Fruit fly (Drosophila melanogaster) whole organism, embryonic: ENCODE data around the gene CG13917.

ENCODE experiments used
- Antp ChIP-seq: fragments of 200-800 bp; sonication (Bioruptor generic); optimal IDR thresholded peaks from 3 replicates; lab custom pipeline; 2016; ENCODE audit warnings: missing biosample characterization, missing genetic modification characterization
- CG10366 ChIP-seq: fragments of 200-800 bp; sonication (Bioruptor generic); IDR thresholded peaks from 2 replicates; pipeline ENCODE4 v1.3.6; 2022; ENCODE audit warnings: missing biosample characterization, missing genetic modification characterization
- CG10462 ChIP-seq: fragments of 200-800 bp; sonication (Bioruptor generic); optimal IDR thresholded peaks from 2 replicates; lab custom pipeline; 2016; ENCODE audit warnings: missing biosample characterization, missing genetic modification characterization
- CG10654 ChIP-seq: fragments of 200-800 bp; sonication (Bioruptor generic); optimal IDR thresholded peaks from 2 replicates; lab custom pipeline; 2016; ENCODE audit warnings: missing biosample characterization, missing genetic modification characterization
- CG11456 ChIP-seq: fragments of 200-800 bp; sonication (Bioruptor generic); IDR thresholded peaks from 3 replicates; pipeline ENCODE4 v1.3.6; 2022; ENCODE audit warnings: missing biosample characterization, missing genetic modification characterization
- CG11723 ChIP-seq: fragments of 200-800 bp; sonication (Bioruptor generic); optimal IDR thresholded peaks from 2 replicates; lab custom pipeline; 2017; ENCODE audit warnings: missing biosample characterization, mild to moderate bottlenecking, missing genetic modification characterization
- CG12391 ChIP-seq: fragments of 200-800 bp; sonication (Bioruptor generic); optimal IDR thresholded peaks from 3 replicates; lab custom pipeline; 2018; ENCODE audit warnings: missing biosample characterization, mild to moderate bottlenecking, missing genetic modification characterization, moderate library complexity
- CG13287 ChIP-seq: fragments of 200-800 bp; sonication (Bioruptor generic); IDR thresholded peaks from 2 replicates; pipeline ENCODE4 v1.3.6; 2022; ENCODE audit warnings: missing biosample characterization, missing genetic modification characterization; ENCODE audit not compliant: partially characterized antibody
- CG13424 ChIP-seq: fragments of 200-800 bp; sonication (Bioruptor generic); optimal IDR thresholded peaks from 2 replicates; lab custom pipeline; 2019; ENCODE audit warnings: missing biosample characterization, mild to moderate bottlenecking, missing genetic modification characterization, moderate library complexity
- CG13894 ChIP-seq: fragments of 200-800 bp; sonication (Bioruptor generic); optimal IDR thresholded peaks from 3 replicates; lab custom pipeline; 2018; ENCODE audit warnings: missing biosample characterization, mild to moderate bottlenecking, missing genetic modification characterization, moderate library complexity
- CG15073 ChIP-seq: fragments of 200-800 bp; sonication (Bioruptor generic); optimal IDR thresholded peaks from 2 replicates; lab custom pipeline; 2016; ENCODE audit warnings: missing biosample characterization, missing genetic modification characterization
- CG17385 ChIP-seq: fragments of 200-800 bp; sonication (Bioruptor generic); optimal IDR thresholded peaks from 3 replicates; lab custom pipeline; 2018; ENCODE audit warnings: missing biosample characterization, mild to moderate bottlenecking, missing genetic modification characterization
- CG1832 ChIP-seq: fragments of 200-800 bp; sonication (Bioruptor generic); optimal IDR thresholded peaks from 2 replicates; lab custom pipeline; 2017; ENCODE audit warnings: missing biosample characterization, mild to moderate bottlenecking, missing genetic modification characterization, inconsistent platforms
- CG2120 ChIP-seq: fragments of 200-800 bp; sonication (Bioruptor generic); optimal IDR thresholded peaks from 3 replicates; lab custom pipeline; 2016; ENCODE audit warnings: missing biosample characterization, missing genetic modification characterization
- CG2889 ChIP-seq: fragments of 200-800 bp; sonication (Bioruptor generic); IDR thresholded peaks from 3 replicates; pipeline ENCODE4 v1.3.6; 2022; ENCODE audit warnings: missing biosample characterization, missing genetic modification characterization
- CG31441 ChIP-seq: fragments of 200-800 bp; sonication (Bioruptor generic); IDR thresholded peaks from 2 replicates; pipeline ENCODE4 v1.3.6; 2022; ENCODE audit warnings: missing biosample characterization, missing genetic modification characterization
- CG33213 ChIP-seq: fragments of 200-800 bp; sonication (Bioruptor generic); optimal IDR thresholded peaks from 3 replicates; lab custom pipeline; 2016; ENCODE audit warnings: missing biosample characterization, missing genetic modification characterization
- CG4404 ChIP-seq: fragments of 200-800 bp; sonication (Bioruptor generic); IDR thresholded peaks from 2 replicates; pipeline ENCODE4 v1.3.6; 2022; ENCODE audit warnings: missing biosample characterization, missing genetic modification characterization
- CG6175 ChIP-seq: fragments of 200-800 bp; sonication (Bioruptor generic); IDR thresholded peaks from 3 replicates; pipeline ENCODE4 v1.3.6; 2022; ENCODE audit warnings: missing biosample characterization, missing genetic modification characterization
- CG6854 ChIP-seq: fragments of 200-800 bp; sonication (Bioruptor generic); optimal IDR thresholded peaks from 3 replicates; lab custom pipeline; 2017; ENCODE audit warnings: missing biosample characterization, mild to moderate bottlenecking, missing genetic modification characterization
- CG8388 ChIP-seq: fragments of 200-800 bp; sonication (Bioruptor generic); optimal IDR thresholded peaks from 2 replicates; lab custom pipeline; 2019; ENCODE audit warnings: missing biosample characterization, mild to moderate bottlenecking, missing genetic modification characterization, moderate library complexity
- CG9817 ChIP-seq: fragments of 200-800 bp; sonication (Bioruptor generic); optimal IDR thresholded peaks from 2 replicates; lab custom pipeline; 2018; ENCODE audit warnings: missing biosample characterization, mild to moderate bottlenecking, missing genetic modification characterization, moderate library complexity
- CG9876 ChIP-seq: fragments of 200-800 bp; sonication (Bioruptor generic); optimal IDR thresholded peaks from 2 replicates; lab custom pipeline; 2016; ENCODE audit warnings: missing biosample characterization, missing genetic modification characterization
- Camta ChIP-seq: fragments of 200-800 bp; sonication (Bioruptor generic); optimal IDR thresholded peaks from 2 replicates; lab custom pipeline; 2016; ENCODE audit warnings: missing biosample characterization, missing genetic modification characterization
- H15 ChIP-seq: fragments of 200-800 bp; sonication (Bioruptor generic); IDR thresholded peaks from 3 replicates; pipeline ENCODE4 v1.3.6; 2022; ENCODE audit warnings: missing biosample characterization, missing genetic modification characterization
- HLH54F ChIP-seq: fragments of 200-800 bp; sonication (Bioruptor generic); optimal IDR thresholded peaks from 3 replicates; lab custom pipeline; 2016; ENCODE audit warnings: missing biosample characterization, missing genetic modification characterization
- Hmr ChIP-seq: fragments of 200-800 bp; sonication (Bioruptor generic); optimal IDR thresholded peaks from 3 replicates; lab custom pipeline; 2017; ENCODE audit warnings: mild to moderate bottlenecking, missing biosample characterization, missing genetic modification reagents, missing genetic modification characterization
- Hr3 ChIP-seq: fragments of 200-800 bp; sonication (Bioruptor generic); optimal IDR thresholded peaks from 3 replicates; lab custom pipeline; 2016; ENCODE audit warnings: missing biosample characterization, missing genetic modification characterization
- Meics ChIP-seq: fragments of 200-800 bp; sonication (Bioruptor generic); optimal IDR thresholded peaks from 2 replicates; lab custom pipeline; 2017; ENCODE audit warnings: missing biosample characterization, mild to moderate bottlenecking, missing genetic modification characterization
- Myb ChIP-seq: fragments of 200-800 bp; sonication (Bioruptor generic); optimal IDR thresholded peaks from 2 replicates; lab custom pipeline; 2016; ENCODE audit warnings: missing biosample characterization, missing genetic modification characterization
- Nf-YB ChIP-seq: fragments of 200-800 bp; sonication (Bioruptor generic); optimal IDR thresholded peaks from 3 replicates; lab custom pipeline; 2019; ENCODE audit warnings: missing biosample characterization, mild to moderate bottlenecking, missing genetic modification characterization, moderate library complexity
- Optix ChIP-seq: fragments of 200-800 bp; sonication (Bioruptor generic); IDR thresholded peaks from 3 replicates; pipeline ENCODE4 v1.3.6; 2022; ENCODE audit warnings: missing biosample characterization, missing genetic modification characterization
- Side ChIP-seq: fragments of 200-800 bp; sonication (Bioruptor generic); optimal IDR thresholded peaks from 2 replicates; lab custom pipeline; 2016; ENCODE audit warnings: missing biosample characterization, missing genetic modification characterization
- Taf1 ChIP-seq: fragments of 200-800 bp; sonication (Bioruptor generic); IDR thresholded peaks from 2 replicates; pipeline ENCODE4 v1.3.6; 2022; ENCODE audit warnings: missing biosample characterization, missing genetic modification characterization
- Usf ChIP-seq: fragments of 200-800 bp; sonication (Bioruptor generic); optimal IDR thresholded peaks from 2 replicates; lab custom pipeline; 2017; ENCODE audit warnings: missing genotype, missing biosample characterization, missing genetic modification characterization
- crc ChIP-seq: fragments of 200-800 bp; sonication (Bioruptor generic); optimal IDR thresholded peaks from 2 replicates; lab custom pipeline; 2016; ENCODE audit warnings: missing biosample characterization, missing genetic modification characterization
- gsb-n ChIP-seq: fragments of 200-800 bp; sonication (Bioruptor generic); optimal IDR thresholded peaks from 3 replicates; lab custom pipeline; 2018; ENCODE audit warnings: missing biosample characterization, mild to moderate bottlenecking, missing genetic modification characterization
- kay ChIP-seq: fragments of 200-800 bp; sonication (Bioruptor generic); optimal IDR thresholded peaks from 2 replicates; lab custom pipeline; 2016; ENCODE audit warnings: missing biosample characterization, missing genetic modification characterization
- lmd ChIP-seq: fragments of 200-800 bp; sonication (Bioruptor generic); IDR thresholded peaks from 2 replicates; pipeline ENCODE4 v1.3.6; 2022; ENCODE audit warnings: missing biosample characterization, missing genetic modification characterization
- maf-S ChIP-seq: fragments of 200-800 bp; sonication (Bioruptor generic); optimal IDR thresholded peaks from 2 replicates; lab custom pipeline; 2016; ENCODE audit warnings: missing biosample characterization, missing genetic modification characterization
- nerfin-1 ChIP-seq: fragments of 200-800 bp; sonication (Bioruptor generic); optimal IDR thresholded peaks from 3 replicates; lab custom pipeline; 2019; ENCODE audit warnings: missing biosample characterization, mild to moderate bottlenecking, missing genetic modification characterization, moderate library complexity
- p53 ChIP-seq: fragments of 200-800 bp; sonication (Bioruptor generic); optimal IDR thresholded peaks from 2 replicates; lab custom pipeline; 2016; ENCODE audit warnings: missing biosample characterization, missing genetic modification characterization
- sim ChIP-seq: fragments of 200-800 bp; sonication (Bioruptor generic); IDR thresholded peaks from 2 replicates; pipeline ENCODE4 v1.3.6; 2022; ENCODE audit warnings: missing biosample characterization, missing genetic modification characterization
- slou ChIP-seq: fragments of 200-800 bp; sonication (Bioruptor generic); optimal IDR thresholded peaks from 3 replicates; lab custom pipeline; 2016; ENCODE audit warnings: missing biosample characterization, missing genetic modification characterization
- sob ChIP-seq: fragments of 200-800 bp; sonication (Bioruptor generic); IDR thresholded peaks from 2 replicates; pipeline ENCODE4 v1.3.6; 2022; ENCODE audit warnings: missing biosample characterization, missing genetic modification characterization
- stc ChIP-seq: fragments of 200-800 bp; sonication (Bioruptor generic); IDR thresholded peaks from 2 replicates; pipeline ENCODE4 v1.3.6; 2022; ENCODE audit warnings: missing biosample characterization, missing genetic modification characterization
- tna ChIP-seq: fragments of 200-800 bp; sonication (Bioruptor generic); IDR thresholded peaks from 2 replicates; pipeline ENCODE4 v1.3.6; 2022; ENCODE audit warnings: missing biosample characterization, missing genetic modification characterization; ENCODE audit not compliant: partially characterized antibody
- tup ChIP-seq: fragments of 200-800 bp; sonication (Bioruptor generic); optimal IDR thresholded peaks from 2 replicates; lab custom pipeline; 2016; ENCODE audit warnings: missing biosample characterization, mild to moderate bottlenecking, missing genetic modification characterization, moderate library complexity
- unpg ChIP-seq: fragments of 200-800 bp; sonication (Bioruptor generic); optimal IDR thresholded peaks from 3 replicates; lab custom pipeline; 2018; ENCODE audit warnings: missing biosample characterization, mild to moderate bottlenecking, missing genetic modification characterization, moderate library complexity
- z ChIP-seq: fragments of 200-800 bp; sonication (Bioruptor generic); IDR thresholded peaks from 3 replicates; pipeline ENCODE4 v1.3.6; 2022; ENCODE audit warnings: missing biosample characterization, missing genetic modification characterization

CG13917 gene

DNA sequence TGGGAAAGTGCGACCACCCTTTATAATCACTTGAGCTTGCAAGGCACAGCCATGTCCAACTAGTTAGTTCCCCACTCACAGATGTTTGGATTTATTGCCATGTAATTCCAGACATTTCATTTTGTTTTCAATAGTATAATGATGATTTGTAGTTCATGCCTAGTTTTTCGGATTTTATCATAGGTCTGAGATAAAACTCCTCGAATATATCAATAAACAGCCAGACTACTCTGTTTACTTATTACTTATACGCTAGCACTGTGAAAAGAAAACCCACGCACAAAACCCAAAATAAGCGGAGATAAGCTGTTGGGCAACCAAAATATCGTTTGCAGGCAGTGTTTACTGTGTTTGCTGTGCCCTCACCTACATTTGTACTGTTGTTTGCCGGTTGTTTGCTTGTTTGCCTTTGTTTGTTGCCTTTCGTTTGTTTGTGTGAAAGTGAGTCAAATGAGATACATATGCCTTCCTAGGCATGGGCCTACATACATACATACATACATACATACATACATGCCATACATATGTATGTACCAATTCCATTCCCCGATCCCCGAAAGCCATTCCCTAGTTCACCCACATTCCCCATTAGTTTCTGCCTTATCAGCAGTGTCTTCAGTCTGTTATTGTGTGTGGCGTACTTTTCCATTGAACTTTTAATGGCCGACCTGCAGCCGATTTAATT lies 2.8 kb downstream of the CG13917 start (continued):
- TF ChIP-seq CG11456 (no peak), CG17385 (GFP tag; lab: Kevin White, UChicago) (peak; percentile 60), Antp (peak; percentile 68), CG6854 (GFP tag; lab: Kevin White, UChicago) (peak; percentile 6), Optix (GFP tag; lab: Robert Waterston, UW) (peak; percentile 73; the same call in 1 of the 3 replicates), sim (GFP tag; lab: Robert Waterston, UW) (no peak), CG6175 (GFP tag; lab: Robert Waterston, UW) (no peak), CG12391 (peak; percentile 64), Hr3 (peak; percentile 18), HLH54F (GFP tag; lab: Kevin White, UChicago) (peak; percentile 2), CG31441 (GFP tag; lab: Robert Waterston, UW) (peak; percentile 62; the same call in 1 of the 2 replicates), unpg (GFP tag; lab: Kevin White, UChicago) (peak; percentile 60), CG9876 (GFP tag; lab: Kevin White, UChicago) (peak; percentile 44), z (GFP tag; lab: Robert Waterston, UW) (peak; percentile 76), Camta (GFP tag; lab: Kevin White, UChicago) (peak; percentile 73), CG9817 (peak; percentile 34), Side (peak; percentile 67), CG2120 (GFP tag; lab: Kevin White, UChicago) (peak; percentile 54), Taf1 (GFP tag; lab: Robert Waterston, UW) (peak; percentile 16; the same call in 1 of the 2 replicates), CG13894 (tag; lab: Kevin White, UChicago) (no peak), kay (peak; percentile 41), CG13424 (tag; lab: Kevin White, UChicago) (peak; percentile 74), CG15073 (GFP tag; lab: Kevin White, UChicago) (no peak), CG8388 (peak; percentile 76), CG11723 (GFP tag; lab: Kevin White, UChicago) (peak; percentile 54), p53 (peak; percentile 19), nerfin-1 (tag; lab: Kevin White, UChicago) (peak; percentile 76), slou (GFP tag; lab: Kevin White, UChicago) (no peak), CG13287 (GFP tag; lab: Robert Waterston, UW) (no peak), crc (GFP tag; lab: Kevin White, UChicago) (peak; percentile 64), Usf (GFP tag; lab: Kevin White, UChicago) (peak; percentile 41), CG10654 (GFP tag; lab: Kevin White, UChicago) (peak; percentile 73), gsb-n (tag; lab: Kevin White, UChicago) (peak; percentile 76), Myb (GFP tag; lab: Kevin White, UChicago) (peak; percentile 39), H15 (GFP tag; lab: Robert Waterston, UW) (no peak), Hmr (GFP tag; lab: Kevin White, UChicago) (peak; percentile 54), tup (GFP tag; lab: Kevin White, UChicago) (peak; percentile 25), sob (GFP tag; lab: Robert Waterston, UW) (peak; percentile 39; the same call in 1 of the 2 replicates), tna (GFP tag; lab: Robert Waterston, UW) (no peak), Nf-YB (peak; percentile 41), CG1832 (GFP tag; lab: Kevin White, UChicago) (no peak), CG33213 (peak; percentile 61), lmd (GFP tag; lab: Robert Waterston, UW) (peak; percentile 53; the same call in 1 of the 2 replicates), CG4404 (GFP tag; lab: Robert Waterston, UW) (peak; percentile 18; the same call in 1 of the 2 replicates), CG10366 (GFP tag; lab: Robert Waterston, UW) (peak; percentile 19), CG2889 (GFP tag; lab: Robert Waterston, UW) (0 out of 3 replicates have a peak, but pooled peaks have one; percentile 32), CG10462 (GFP tag; lab: Kevin White, UChicago) (peak; percentile 55), Meics (GFP tag; lab: Kevin White, UChicago) (peak; percentile 55), stc (peak; percentile 66), maf-S (peak; percentile 46)
